Fruit fly (Drosophila melanogaster) whole organism: ENCODE data around the gene CG17652.

Experiments
- CG8478 ChIP-seq: fragments of >200 bp; optimal IDR thresholded peaks from 2 replicates; lab custom pipeline; 2018; ENCODE audit warnings: inconsistent platforms
- Dll ChIP-seq: fragments of >200 bp; optimal IDR thresholded peaks from 2 replicates; lab custom pipeline; 2017
- EcR ChIP-seq, 2 experiments: fragments of >200 bp; optimal IDR thresholded peaks; 2 replicates each; lab custom pipeline; 2017; ENCODE audit warnings: missing biosample characterization in 2 of 2, missing genetic modification characterization in 2 of 2, missing genetic modification reagents in 2 of 2
- pan ChIP-seq: fragments of >200 bp; optimal IDR thresholded peaks from 2 replicates; lab custom pipeline; 2017
- psq ChIP-seq: fragments of >200 bp; optimal IDR thresholded peaks from 2 replicates; lab custom pipeline; 2017
- usp ChIP-seq: fragments of >200 bp; optimal IDR thresholded peaks from 2 replicates; lab custom pipeline; 2017; ENCODE audit warnings: missing biosample characterization, missing genetic modification characterization, mixed read lengths

Gene CG17652

dm6 chr2L:1717247-1717646 is 14.9 kb downstream of the CG17652 start:
- no peak for TF ChIP-seq pan (lab: Kevin White, UChicago)
- TF ChIP-seq Dll (lab: Kevin White, UChicago): no peak
- no peak for TF ChIP-seq EcR (GFP tag; optimal IDR thresholded peaks at IDR 0.05; lab: Kevin White, UChicago)
- TF ChIP-seq CG8478 (lab: Kevin White, UChicago): no peak
- no peak for TF ChIP-seq psq
- no peak for TF ChIP-seq usp (GFP tag; lab: Kevin White, UChicago)

- TF ChIP-seq psq (no peak), Dll (lab: Kevin White, UChicago) (no peak), EcR (GFP tag; optimal IDR thresholded peaks at IDR 0.05; lab: Kevin White, UChicago) (no peak), pan (lab: Kevin White, UChicago) (no peak), usp (GFP tag; lab: Kevin White, UChicago) (no peak), CG8478 (lab: Kevin White, UChicago) (no peak)
Measured at dm6 chr2L:1715699-1716333, 16.3 kb downstream of the CG17652 start, which contains the start of gene frtz. Gene frtz, minus strand, starts transcription at chr2L:1715851.

- TF ChIP-seq EcR (GFP tag; optimal IDR thresholded peaks at IDR 0.05; lab: Kevin White, UChicago) (no peak), psq (no peak), pan (lab: Kevin White, UChicago) (no peak), Dll (lab: Kevin White, UChicago) (no peak), CG8478 (lab: Kevin White, UChicago) (no peak), usp (GFP tag; lab: Kevin White, UChicago) (no peak)
Measured at dm6 chr2L:1710224-1710623, 21.9 kb downstream of the CG17652 start, which contains the start of the genes CG17660 and mRpL48. Gene CG17660, minus strand, starts transcription at chr2L:1710421. Gene mRpL48, plus strand, starts transcription at chr2L:1710462.

- TF ChIP-seq EcR (GFP tag; optimal IDR thresholded peaks at IDR 0.05; lab: Kevin White, UChicago): no peak
- no peak for TF ChIP-seq usp (GFP tag; lab: Kevin White, UChicago)
- no peak for TF ChIP-seq psq
- TF ChIP-seq pan (lab: Kevin White, UChicago): no peak
- TF ChIP-seq CG8478 (lab: Kevin White, UChicago): no peak
- TF ChIP-seq Dll (lab: Kevin White, UChicago): no peak
Measured at dm6 chr2L:1709316-1709715, 22.8 kb downstream of the CG17652 start.

dm6 chr2L:1708110-1708509 is 24.0 kb downstream of the CG17652 start:
- TF ChIP-seq psq (no peak), EcR (GFP tag; optimal IDR thresholded peaks at IDR 0.05; lab: Kevin White, UChicago) (no peak)

- TF ChIP-seq Dll (lab: Kevin White, UChicago): no peak
- TF ChIP-seq EcR (GFP tag; optimal IDR thresholded peaks at IDR 0.05; lab: Kevin White, UChicago): no peak
- TF ChIP-seq CG8478 (lab: Kevin White, UChicago): no peak
- no peak for TF ChIP-seq usp (GFP tag; lab: Kevin White, UChicago)
Measured at dm6 chr2L:1706961-1707360, 25.2 kb downstream of the CG17652 start.

dm6 chr2L:1704746-1705145 is 27.4 kb downstream of the CG17652 start, which contains the start of gene cpb:
Gene cpb, plus strand, starts transcription at chr2L:1704902.
- TF ChIP-seq usp (GFP tag; lab: Kevin White, UChicago) (no peak), Dll (lab: Kevin White, UChicago) (no peak), EcR (GFP tag; optimal IDR thresholded peaks at IDR 0.05; lab: Kevin White, UChicago) (no peak), CG8478 (lab: Kevin White, UChicago) (no peak), pan (lab: Kevin White, UChicago) (no peak), psq (no peak)

dm6 chr2L:1696269-1696668 is 35.9 kb downstream of the CG17652 start:
- no peak for TF ChIP-seq Dll (lab: Kevin White, UChicago)
- no peak for TF ChIP-seq CG8478 (lab: Kevin White, UChicago)
- no peak for TF ChIP-seq pan (lab: Kevin White, UChicago)
- no peak for TF ChIP-seq usp (GFP tag; lab: Kevin White, UChicago)
- no peak for TF ChIP-seq EcR (GFP tag; optimal IDR thresholded peaks at IDR 0.05; lab: Kevin White, UChicago)
- TF ChIP-seq psq: no peak

- TF ChIP-seq CG8478 (lab: Kevin White, UChicago) (no peak), Dll (lab: Kevin White, UChicago) (no peak), usp (GFP tag; lab: Kevin White, UChicago) (no peak), pan (lab: Kevin White, UChicago) (no peak), psq (no peak), EcR (GFP tag; optimal IDR thresholded peaks at IDR 0.05; lab: Kevin White, UChicago) (no peak)
Measured at dm6 chr2L:1692857-1693256, 39.3 kb downstream of the CG17652 start.
